Fruit fly (Drosophila melanogaster) whole organism, embryonic: Measurements from ENCODE around the gene CG42673.
A peak's percentile ranks its signal among the peaks of the same experiment; 100 is the strongest.

Source experiments
- Atf3 ChIP-seq: fragments of 200-800 bp; sonication (Bioruptor generic); optimal IDR thresholded peaks from 3 replicates; lab custom pipeline; 2016; ENCODE audit warnings: missing biosample characterization, missing genetic modification characterization
- BtbVII ChIP-seq: fragments of 200-800 bp; sonication (Bioruptor generic); optimal IDR thresholded peaks from 3 replicates; lab custom pipeline; 2017; ENCODE audit warnings: missing biosample characterization, mild to moderate bottlenecking, missing genetic modification characterization
- CG11247 ChIP-seq: fragments of 200-800 bp; sonication (Bioruptor generic); IDR thresholded peaks from 2 replicates; pipeline ENCODE4 v1.3.6; 2022; ENCODE audit warnings: missing biosample characterization, missing genetic modification characterization
- CG14441 ChIP-seq: fragments of 200-800 bp; sonication (Bioruptor generic); IDR thresholded peaks from 2 replicates; pipeline ENCODE4 v1.3.6; 2022; ENCODE audit warnings: missing biosample characterization, missing genetic modification characterization
- CG1529 ChIP-seq: fragments of 200-800 bp; sonication (Bioruptor generic); optimal IDR thresholded peaks from 3 replicates; lab custom pipeline; 2018; ENCODE audit warnings: missing biosample characterization, missing genetic modification characterization
- CG17328 ChIP-seq: fragments of 200-800 bp; sonication (Bioruptor generic); IDR thresholded peaks from 2 replicates; pipeline ENCODE4 v1.3.6; 2022; ENCODE audit warnings: missing biosample characterization, missing genetic modification characterization
- CG17359 ChIP-seq: fragments of 200-800 bp; sonication (Bioruptor generic); optimal IDR thresholded peaks from 3 replicates; lab custom pipeline; 2018; ENCODE audit warnings: missing biosample characterization, mild to moderate bottlenecking, missing genetic modification characterization, moderate library complexity
- CG1792 ChIP-seq: fragments of 200-800 bp; sonication (Bioruptor generic); optimal IDR thresholded peaks from 2 replicates; lab custom pipeline; 2016; ENCODE audit warnings: missing biosample characterization, missing genetic modification characterization
- CG32767 ChIP-seq: fragments of 200-800 bp; sonication (Bioruptor generic); IDR thresholded peaks from 2 replicates; pipeline ENCODE4 v1.3.6; 2022; ENCODE audit warnings: missing biosample characterization, missing genetic modification characterization
- CG34422 ChIP-seq: fragments of 200-800 bp; sonication (Bioruptor generic); IDR thresholded peaks from 3 replicates; pipeline ENCODE4 v1.3.6; 2022; ENCODE audit warnings: missing biosample characterization, missing genetic modification characterization
- CG3847 ChIP-seq: fragments of 200-800 bp; sonication (Bioruptor generic); IDR thresholded peaks from 2 replicates; pipeline ENCODE4 v1.3.6; 2022; ENCODE audit warnings: missing biosample characterization, missing genetic modification characterization
- CG3995 ChIP-seq: fragments of 200-800 bp; sonication (Bioruptor generic); optimal IDR thresholded peaks from 3 replicates; lab custom pipeline; 2016; ENCODE audit warnings: missing biosample characterization, missing genetic modification characterization
- CG4282 ChIP-seq: fragments of 200-800 bp; sonication (Bioruptor generic); optimal IDR thresholded peaks from 2 replicates; lab custom pipeline; 2016; ENCODE audit warnings: missing biosample characterization, missing genetic modification characterization
- CG4854 ChIP-seq: fragments of 200-800 bp; sonication (Bioruptor generic); optimal IDR thresholded peaks from 2 replicates; lab custom pipeline; 2016; ENCODE audit warnings: missing biosample characterization, missing genetic modification characterization, inconsistent platforms
- CG6654 ChIP-seq: fragments of 200-800 bp; sonication (Bioruptor generic); optimal IDR thresholded peaks from 2 replicates; lab custom pipeline; 2017; ENCODE audit warnings: missing biosample characterization, mild to moderate bottlenecking, missing genetic modification characterization
- CG6765 ChIP-seq: fragments of 200-800 bp; sonication (Bioruptor generic); optimal IDR thresholded peaks from 3 replicates; lab custom pipeline; 2017; ENCODE audit warnings: missing biosample characterization, mild to moderate bottlenecking, missing genetic modification characterization
- CG7372 ChIP-seq: fragments of 200-800 bp; sonication (Bioruptor generic); IDR thresholded peaks from 2 replicates; pipeline ENCODE4 v1.3.6; 2022; ENCODE audit warnings: missing biosample characterization, missing genetic modification characterization
- CG8388 ChIP-seq: fragments of 200-800 bp; sonication (Bioruptor generic); optimal IDR thresholded peaks from 2 replicates; lab custom pipeline; 2019; ENCODE audit warnings: missing biosample characterization, mild to moderate bottlenecking, missing genetic modification characterization, moderate library complexity
- D ChIP-seq, 2 experiments: fragments of 200-800 bp in 1 of 2; fragments of >200 bp in 1 of 2; sonication (Bioruptor generic) in 1 of 2; optimal IDR thresholded peaks; 2 replicates in 1 of 2; 3 replicates in 1 of 2; lab custom pipeline; 2017; ENCODE audit warnings: mild to moderate bottlenecking in 1 of 2, missing biosample characterization in 1 of 2, missing genetic modification characterization in 1 of 2, missing genetic modification reagents in 1 of 2
- Dbx ChIP-seq: fragments of 200-800 bp; sonication (Bioruptor generic); IDR thresholded peaks from 3 replicates; pipeline ENCODE4 v1.3.6; 2022; ENCODE audit warnings: missing biosample characterization, missing genetic modification characterization
- Dip3 ChIP-seq: fragments of 200-800 bp; sonication (Bioruptor generic); optimal IDR thresholded peaks from 3 replicates; lab custom pipeline; 2016; ENCODE audit warnings: missing biosample characterization, missing genetic modification characterization
- Doc2 ChIP-seq: fragments of 200-800 bp; sonication (Bioruptor generic); IDR thresholded peaks from 2 replicates; pipeline ENCODE4 v1.3.6; 2022; ENCODE audit warnings: missing biosample characterization, missing genetic modification characterization
- Drgx ChIP-seq: fragments of 200-800 bp; sonication (Bioruptor generic); IDR thresholded peaks from 2 replicates; pipeline ENCODE4 v1.3.6; 2022; ENCODE audit warnings: missing biosample characterization, missing genetic modification characterization
- GATAe ChIP-seq: fragments of 200-800 bp; sonication (Bioruptor generic); conservative IDR thresholded peaks from 2 replicates; pipeline ENCODE4 v1.3.6; 2022; ENCODE audit warnings: missing biosample characterization, missing genetic modification characterization
- HLHmδ ChIP-seq: fragments of 200-800 bp; sonication (Bioruptor generic); optimal IDR thresholded peaks from 2 replicates; lab custom pipeline; 2018; ENCODE audit warnings: missing biosample characterization, mild to moderate bottlenecking, missing genetic modification characterization, moderate library complexity
- MESR4 ChIP-seq: fragments of 200-800 bp; sonication (Bioruptor generic); optimal IDR thresholded peaks from 2 replicates; lab custom pipeline; 2018; ENCODE audit warnings: missing biosample characterization, mild to moderate bottlenecking, missing genetic modification characterization, moderate library complexity
- Mad ChIP-seq: fragments of 200-800 bp; sonication (Bioruptor generic); optimal IDR thresholded peaks from 2 replicates; lab custom pipeline; 2016; ENCODE audit warnings: missing biosample characterization, missing genetic modification characterization
- Meics ChIP-seq: fragments of 200-800 bp; sonication (Bioruptor generic); optimal IDR thresholded peaks from 2 replicates; lab custom pipeline; 2017; ENCODE audit warnings: missing biosample characterization, mild to moderate bottlenecking, missing genetic modification characterization
- Pdp1 ChIP-seq, 2 experiments: fragments of 200-800 bp; sonication (Bioruptor generic); optimal IDR thresholded peaks; 3 replicates each; lab custom pipeline; 2016; ENCODE audit warnings: missing biosample characterization in 2 of 2, missing genetic modification characterization in 2 of 2, mild to moderate bottlenecking in 1 of 2, moderate library complexity in 1 of 2
- Ptx1 ChIP-seq: fragments of 200-800 bp; sonication (Bioruptor generic); IDR thresholded peaks from 2 replicates; pipeline ENCODE4 v1.3.6; 2022; ENCODE audit warnings: missing biosample characterization, missing genetic modification characterization
- Sox100B ChIP-seq: fragments of 200-800 bp; sonication (Bioruptor generic); optimal IDR thresholded peaks from 3 replicates; lab custom pipeline; 2018; ENCODE audit warnings: missing biosample characterization, mild to moderate bottlenecking, missing genetic modification characterization
- Usf ChIP-seq: fragments of 200-800 bp; sonication (Bioruptor generic); optimal IDR thresholded peaks from 2 replicates; lab custom pipeline; 2017; ENCODE audit warnings: missing genotype, missing biosample characterization, missing genetic modification characterization
- bowl ChIP-seq: fragments of 200-800 bp; sonication (Bioruptor generic); IDR thresholded peaks from 2 replicates; pipeline ENCODE4 v1.3.6; 2022; ENCODE audit warnings: missing biosample characterization, missing genetic modification characterization
- chm ChIP-seq: fragments of 200-800 bp; sonication (Bioruptor generic); IDR thresholded peaks from 2 replicates; pipeline ENCODE4 v1.3.6; 2022; ENCODE audit warnings: missing biosample characterization, missing genetic modification characterization
- chn ChIP-seq: fragments of 200-800 bp; sonication (Bioruptor generic); optimal IDR thresholded peaks from 2 replicates; lab custom pipeline; 2016; ENCODE audit warnings: missing biosample characterization, missing genetic modification characterization
- ci ChIP-seq: fragments of 200-800 bp; sonication (Bioruptor generic); IDR thresholded peaks from 3 replicates; pipeline ENCODE4 v1.3.6; 2022; ENCODE audit warnings: missing biosample characterization, missing genetic modification characterization
- crol ChIP-seq: fragments of 200-800 bp; sonication (Bioruptor generic); IDR thresholded peaks from 2 replicates; pipeline ENCODE4 v1.3.6; 2022; ENCODE audit warnings: missing biosample characterization, missing genetic modification characterization
- cwo ChIP-seq: fragments of 200-800 bp; sonication (Bioruptor generic); optimal IDR thresholded peaks from 3 replicates; lab custom pipeline; 2017; ENCODE audit warnings: missing biosample characterization, missing genetic modification characterization, mild to moderate bottlenecking, moderate library complexity, missing genetic modification reagents
- ewg ChIP-seq: fragments of 200-800 bp; sonication (Bioruptor generic); optimal IDR thresholded peaks from 3 replicates; lab custom pipeline; 2017; ENCODE audit warnings: mild to moderate bottlenecking, missing biosample characterization, missing genetic modification reagents, missing genetic modification characterization
- fd64A ChIP-seq: fragments of 200-800 bp; sonication (Bioruptor generic); optimal IDR thresholded peaks from 3 replicates; lab custom pipeline; 2018; ENCODE audit warnings: missing biosample characterization, mild to moderate bottlenecking, missing genetic modification characterization
- gce ChIP-seq: fragments of 200-800 bp; sonication (Bioruptor generic); IDR thresholded peaks from 3 replicates; pipeline ENCODE4 v1.3.6; 2022; ENCODE audit warnings: missing biosample characterization, missing genetic modification characterization
- gcm2 ChIP-seq: fragments of 200-800 bp; sonication (Bioruptor generic); optimal IDR thresholded peaks from 2 replicates; lab custom pipeline; 2016; ENCODE audit warnings: missing biosample characterization, missing genetic modification characterization
- pnt ChIP-seq: fragments of 200-800 bp; sonication (Bioruptor generic); optimal IDR thresholded peaks from 3 replicates; lab custom pipeline; 2016; ENCODE audit warnings: missing biosample characterization, missing genetic modification characterization
- shn ChIP-seq: fragments of 200-800 bp; sonication (Bioruptor generic); optimal IDR thresholded peaks from 3 replicates; lab custom pipeline; 2016; ENCODE audit warnings: missing biosample characterization, missing genetic modification characterization
- sima ChIP-seq: fragments of 200-800 bp; sonication (Bioruptor generic); optimal IDR thresholded peaks from 2 replicates; lab custom pipeline; 2016; ENCODE audit warnings: missing biosample characterization, missing genetic modification characterization
- so ChIP-seq: fragments of 200-800 bp; sonication (Bioruptor generic); IDR thresholded peaks from 3 replicates; pipeline ENCODE4 v1.3.6; 2022; ENCODE audit warnings: missing biosample characterization, missing genetic modification characterization
- tap ChIP-seq: fragments of 200-800 bp; optimal IDR thresholded peaks from 3 replicates; lab custom pipeline; 2019; ENCODE audit warnings: missing biosample characterization, mild to moderate bottlenecking, missing genetic modification characterization, moderate library complexity
- toy ChIP-seq: fragments of 200-800 bp; sonication (Bioruptor generic); IDR thresholded peaks from 2 replicates; pipeline ENCODE4 v1.3.6; 2022; ENCODE audit warnings: missing biosample characterization, missing genetic modification characterization
- trem ChIP-seq: fragments of 200-800 bp; optimal IDR thresholded peaks from 3 replicates; lab custom pipeline; 2019; ENCODE audit warnings: missing biosample characterization, mild to moderate bottlenecking, missing genetic modification characterization, moderate library complexity
- zen2 ChIP-seq: fragments of 200-800 bp; sonication (Bioruptor generic); IDR thresholded peaks from 3 replicates; pipeline ENCODE4 v1.3.6; 2022; ENCODE audit warnings: missing biosample characterization, missing genetic modification characterization; ENCODE audit not compliant: partially characterized antibody

The CG42673 gene

dm6 chr3L:9505007-9505712 lies 41.9 kb upstream of the CG42673 start, which contains the start of gene path (continued):
- no peak for TF ChIP-seq Doc2
- no peak for TF ChIP-seq so (GFP tag; lab: Robert Waterston, UW)
- TF ChIP-seq CG7372 (GFP tag; lab: Robert Waterston, UW): no peak
- TF ChIP-seq chm (GFP tag; lab: Robert Waterston, UW): peak; percentile 69; the same call in 1 of the 2 replicates
- no peak for TF ChIP-seq CG6654 (GFP tag; lab: Kevin White, UChicago)
- no peak for TF ChIP-seq Atf3 (GFP tag; lab: Kevin White, UChicago)
- no peak for TF ChIP-seq sima (GFP tag; lab: Kevin White, UChicago)
- peak; percentile 73; the same call in 2 of the 3 replicates for TF ChIP-seq ci (GFP tag; lab: Robert Waterston, UW)
- TF ChIP-seq Sox100B (GFP tag; lab: Kevin White, UChicago): peak; percentile 82
- TF ChIP-seq Drgx (GFP tag; lab: Robert Waterston, UW): no peak
- no peak for TF ChIP-seq CG3847 (GFP tag; lab: Robert Waterston, UW)
- peak; percentile 39 for TF ChIP-seq CG17359 (tag; lab: Kevin White, UChicago)
- peak in 1 of 2 experiments; percentile 34 for TF ChIP-seq Pdp1 (GFP tag; optimal IDR thresholded peaks at IDR 0.05; lab: Kevin White, UChicago)
- peak; percentile 13 for TF ChIP-seq ewg (GFP tag; lab: Kevin White, UChicago)
- no peak for TF ChIP-seq bowl (GFP tag; lab: Robert Waterston, UW)
- peak; percentile 58 for TF ChIP-seq CG8388 (GFP tag; lab: Kevin White, UChicago)
- peak; percentile 52 for TF ChIP-seq CG6765 (GFP tag; lab: Kevin White, UChicago)
- peak; percentile 58; the same call in 1 of the 3 replicates for TF ChIP-seq Dbx (GFP tag; lab: Robert Waterston, UW)
- TF ChIP-seq zen2 (GFP tag; lab: Robert Waterston, UW): no peak
- TF ChIP-seq CG17328 (GFP tag; lab: Robert Waterston, UW): peak; percentile 17; the same call in 1 of the 2 replicates
- no peak for TF ChIP-seq chn (GFP tag; lab: Kevin White, UChicago)
- peak; percentile 67 for TF ChIP-seq trem (tag; lab: Kevin White, UChicago)
- TF ChIP-seq CG14441: peak; percentile 25; the same call in 1 of the 2 replicates
- TF ChIP-seq Usf (GFP tag; lab: Kevin White, UChicago): no peak
- peak; percentile 38 for TF ChIP-seq CG4282 (GFP tag; lab: Kevin White, UChicago)
- TF ChIP-seq CG32767 (GFP tag; lab: Robert Waterston, UW): no peak
- TF ChIP-seq crol (GFP tag; lab: Robert Waterston, UW): no peak
- TF ChIP-seq CG3995 (GFP tag; lab: Kevin White, UChicago): no peak
- TF ChIP-seq gcm2 (GFP tag; lab: Kevin White, UChicago): no peak
- peak; percentile 39 for TF ChIP-seq BtbVII
- peak; percentile 66 for TF ChIP-seq Meics
- no peak for TF ChIP-seq CG11247 (GFP tag; lab: Robert Waterston, UW)
- no peak for TF ChIP-seq CG1529 (GFP tag; lab: Kevin White, UChicago)
- TF ChIP-seq cwo (GFP tag; lab: Kevin White, UChicago): peak; percentile 50
- no peak for TF ChIP-seq fd64A (GFP tag; lab: Kevin White, UChicago)
- TF ChIP-seq gce (GFP tag; lab: Robert Waterston, UW): 0 out of 3 replicates have a peak, but pooled peaks have one; percentile 17
- peak; percentile 46 for TF ChIP-seq Mad
- peak; percentile 18 for TF ChIP-seq MESR4 (GFP tag; lab: Kevin White, UChicago)
- no peak for TF ChIP-seq D (optimal IDR thresholded peaks at IDR 0.05; lab: Kevin White, UChicago)
- peak; percentile 36 for TF ChIP-seq D (GFP tag; optimal IDR thresholded peaks at IDR 0.05; lab: Kevin White, UChicago)
- TF ChIP-seq toy (GFP tag; lab: Robert Waterston, UW): no peak
- peak; percentile 20 for TF ChIP-seq CG4854 (GFP tag; lab: Kevin White, UChicago)
- peak; percentile 25 for TF ChIP-seq tap (tag; lab: Kevin White, UChicago)
- no peak for TF ChIP-seq GATAe (GFP tag; lab: Robert Waterston, UW)
- TF ChIP-seq Ptx1: no peak; the same call in 1 of the 2 replicates
- TF ChIP-seq CG1792 (GFP tag; lab: Kevin White, UChicago): no peak
- TF ChIP-seq HLHmδ (GFP tag; lab: Kevin White, UChicago): peak; percentile 31
- TF ChIP-seq pnt (GFP tag; lab: Kevin White, UChicago): no peak
- TF ChIP-seq shn (GFP tag; lab: Kevin White, UChicago): no peak
- no peak for TF ChIP-seq Dip3 (GFP tag; lab: Kevin White, UChicago)
- peak; percentile 60; the same call in 1 of the 3 replicates for TF ChIP-seq CG34422 (GFP tag; lab: Robert Waterston, UW)
